Fruit fly (Drosophila melanogaster): ENCODE data around the gene Muc68E.

Gene Muc68E

dm6 chr3L:11984606-11985005, 11.8 kb upstream of the Muc68E start, which contains the start of gene CG6938:
CG6938 (plus strand) TSS chr3L:11984906.
- TF ChIP-seq ttk (optimal IDR thresholded peaks at IDR 0.05) (no peak), Sin3A (optimal IDR thresholded peaks at IDR 0.05) (no peak), insv (optimal IDR thresholded peaks at IDR 0.05) (no peak), Myc (optimal IDR thresholded peaks at IDR 0.05) (no peak), h (optimal IDR thresholded peaks at IDR 0.05) (no peak), psq (optimal IDR thresholded peaks at IDR 0.05) (no peak)

dm6 chr3L:11975811-11976210, 3.0 kb upstream of the Muc68E start, which contains the start of gene CG43896:
CG43896 (plus strand) TSS chr3L:11976111.
- TF ChIP-seq Sin3A (optimal IDR thresholded peaks at IDR 0.05) (no peak), Myc (optimal IDR thresholded peaks at IDR 0.05) (no peak), insv (optimal IDR thresholded peaks at IDR 0.05) (no peak), h (optimal IDR thresholded peaks at IDR 0.05) (no peak), psq (optimal IDR thresholded peaks at IDR 0.05) (no peak), ttk (optimal IDR thresholded peaks at IDR 0.05) (no peak)

dm6 chr3L:11974605-11975004, 1.8 kb upstream of the Muc68E start, which contains the start of gene CG14125:
CG14125 (plus strand) TSS chr3L:11974905.
- no peak for TF ChIP-seq ttk (optimal IDR thresholded peaks at IDR 0.05)
- TF ChIP-seq Sin3A (optimal IDR thresholded peaks at IDR 0.05), result no peak
- TF ChIP-seq Myc (optimal IDR thresholded peaks at IDR 0.05), result no peak
- no peak for TF ChIP-seq insv (optimal IDR thresholded peaks at IDR 0.05)
- TF ChIP-seq psq (optimal IDR thresholded peaks at IDR 0.05), result no peak
- no peak for TF ChIP-seq h (optimal IDR thresholded peaks at IDR 0.05)

- TF ChIP-seq psq (optimal IDR thresholded peaks at IDR 0.05) (no peak), Sin3A (optimal IDR thresholded peaks at IDR 0.05) (no peak), Myc (optimal IDR thresholded peaks at IDR 0.05) (no peak), h (optimal IDR thresholded peaks at IDR 0.05) (no peak), ttk (optimal IDR thresholded peaks at IDR 0.05) (no peak), insv (optimal IDR thresholded peaks at IDR 0.05) (no peak)
These were observed 911 bp upstream of the Muc68E start, which contains the start of gene CG42397 for dm6 chr3L:11973690-11974089. CG42397 (minus strand) TSS chr3L:11973790.

dm6 chr3L:11966104-11966503, 6.7 kb downstream of the Muc68E start, which contains the start of gene prc:
prc (minus strand) TSS chr3L:11966131.
- TF ChIP-seq insv (optimal IDR thresholded peaks at IDR 0.05) (no peak), h (optimal IDR thresholded peaks at IDR 0.05) (no peak), Sin3A (optimal IDR thresholded peaks at IDR 0.05) (no peak), Myc (optimal IDR thresholded peaks at IDR 0.05) (no peak), ttk (optimal IDR thresholded peaks at IDR 0.05) (no peak), psq (optimal IDR thresholded peaks at IDR 0.05) (no peak)

dm6 chr3L:11957669-11958333, 15.0 kb downstream of the Muc68E start, which contains the start of the genes CG11570 and CG43294:
CG11570 (minus strand) TSS chr3L:11957769.
CG43294 (plus strand) TSS chr3L:11958283.
- TF ChIP-seq h (optimal IDR thresholded peaks at IDR 0.05) (no peak), Myc (optimal IDR thresholded peaks at IDR 0.05) (no peak), insv (optimal IDR thresholded peaks at IDR 0.05) (no peak), Sin3A (optimal IDR thresholded peaks at IDR 0.05) (no peak), ttk (optimal IDR thresholded peaks at IDR 0.05) (no peak), psq (optimal IDR thresholded peaks at IDR 0.05) (no peak)

dm6 chr3L:11953783-11954182, 19.0 kb downstream of the Muc68E start, which contains the start of gene CG7248:
CG7248 (plus strand) TSS chr3L:11954083.
- TF ChIP-seq ttk (optimal IDR thresholded peaks at IDR 0.05) (no peak), Sin3A (optimal IDR thresholded peaks at IDR 0.05) (no peak), psq (optimal IDR thresholded peaks at IDR 0.05) (no peak), h (optimal IDR thresholded peaks at IDR 0.05) (no peak), Myc (optimal IDR thresholded peaks at IDR 0.05) (no peak), insv (optimal IDR thresholded peaks at IDR 0.05) (no peak)

- TF ChIP-seq Sin3A (optimal IDR thresholded peaks at IDR 0.05), result no peak
- no peak for TF ChIP-seq h (optimal IDR thresholded peaks at IDR 0.05)
- no peak for TF ChIP-seq psq (optimal IDR thresholded peaks at IDR 0.05)
- TF ChIP-seq Myc (optimal IDR thresholded peaks at IDR 0.05), result no peak
- no peak for TF ChIP-seq ttk (optimal IDR thresholded peaks at IDR 0.05)
- TF ChIP-seq insv (optimal IDR thresholded peaks at IDR 0.05), result no peak
These were observed 19.6 kb downstream of the Muc68E start, which contains the start of gene obst-G for dm6 chr3L:11953217-11953616. obst-G (minus strand) TSS chr3L:11953317.

- no peak for TF ChIP-seq ttk (optimal IDR thresholded peaks at IDR 0.05)
- TF ChIP-seq Myc (optimal IDR thresholded peaks at IDR 0.05), result no peak
These were observed 23.2 kb downstream of the Muc68E start, which contains the start of gene CG17826 for dm6 chr3L:11949539-11949938. CG17826 (plus strand) TSS chr3L:11949839.

- no peak for TF ChIP-seq psq (optimal IDR thresholded peaks at IDR 0.05)
- TF ChIP-seq Sin3A (optimal IDR thresholded peaks at IDR 0.05), result no peak
- TF ChIP-seq ttk (optimal IDR thresholded peaks at IDR 0.05), result no peak
These were observed 25.4 kb downstream of the Muc68E start, which contains the start of gene CG7252 for dm6 chr3L:11947357-11947756. CG7252 (plus strand) TSS chr3L:11947675.

dm6 chr3L:11944752-11945151, 28.0 kb downstream of the Muc68E start, which contains the start of gene CG5883:
CG5883 (minus strand) TSS chr3L:11944852.
- no peak for TF ChIP-seq ttk (optimal IDR thresholded peaks at IDR 0.05)

- no peak for TF ChIP-seq insv (optimal IDR thresholded peaks at IDR 0.05)
- no peak for TF ChIP-seq ttk (optimal IDR thresholded peaks at IDR 0.05)
These were observed 31.2 kb downstream of the Muc68E start, which contains the start of gene Rpt4R for dm6 chr3L:11941612-11942011. Rpt4R (plus strand) TSS chr3L:11941912.

dm6 chr3L:11938716-11939115, 34.1 kb downstream of the Muc68E start, which contains the start of gene CG44837:
CG44837 (minus strand) TSS chr3L:11938872.
- TF ChIP-seq ttk (optimal IDR thresholded peaks at IDR 0.05), result no peak
- no peak for TF ChIP-seq insv (optimal IDR thresholded peaks at IDR 0.05)
- no peak for TF ChIP-seq h (optimal IDR thresholded peaks at IDR 0.05)
- TF ChIP-seq Myc (optimal IDR thresholded peaks at IDR 0.05), result no peak

Measured in Kc167 (cell line).